Worm (Caenorhabditis elegans): Measurements from ENCODE around the gene rhgf-1.

DNA sequence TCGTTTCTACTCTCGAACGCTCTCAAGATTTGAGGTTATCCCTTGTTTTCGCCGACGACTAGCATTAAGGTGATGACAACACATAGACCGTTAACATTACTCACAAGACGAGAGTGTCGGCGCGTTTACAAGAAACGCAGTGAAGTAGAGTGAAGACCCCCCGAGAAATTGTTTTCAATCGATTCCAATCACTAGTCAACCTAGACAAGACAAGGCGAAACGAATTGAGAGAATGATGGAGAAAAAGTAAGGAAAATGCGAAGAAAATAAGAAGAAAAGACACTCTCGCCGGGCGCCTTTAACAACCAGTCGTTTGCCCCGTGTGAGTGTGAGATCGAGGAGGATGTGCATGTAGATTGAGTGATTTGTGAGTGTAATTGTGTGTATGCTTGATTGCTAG lies 27.1 kb downstream of the rhgf-1 start:
- TF ChIP-seq elt-2 (tag; optimal IDR thresholded peaks at IDR 0.05) (no peak), unc-86 (tag; optimal IDR thresholded peaks at IDR 0.05) (no peak), C38D4.7 (GFP tag; optimal IDR thresholded peaks at IDR 0.05) (no peak), tbx-2 (tag; optimal IDR thresholded peaks at IDR 0.05) (no peak)
